Fruit fly (Drosophila melanogaster): ENCODE data around the gene CG2150.

- no peak for TF ChIP-seq CG5204 (GFP tag; optimal IDR thresholded peaks at IDR 0.05)
- no peak for TF ChIP-seq CG12768 (GFP tag; optimal IDR thresholded peaks at IDR 0.05)
- no peak for TF ChIP-seq tj (GFP tag; optimal IDR thresholded peaks at IDR 0.05)
- no peak for TF ChIP-seq CG7045 (GFP tag; optimal IDR thresholded peaks at IDR 0.05)
- TF ChIP-seq Hr96 (GFP tag; optimal IDR thresholded peaks at IDR 0.05), result no peak
- TF ChIP-seq Clk (GFP tag; optimal IDR thresholded peaks at IDR 0.05), result no peak
- TF ChIP-seq CG11617 (GFP tag; optimal IDR thresholded peaks at IDR 0.05), result no peak
- no peak for TF ChIP-seq kay (GFP tag; ENCODE audit: borderline replicate concordance)
- no peak for TF ChIP-seq Crg-1 (GFP tag; optimal IDR thresholded peaks at IDR 0.05)
- TF ChIP-seq Mnt (GFP tag; optimal IDR thresholded peaks at IDR 0.05), result no peak
- no peak for TF ChIP-seq CG33017 (tag; optimal IDR thresholded peaks at IDR 0.05)
- no peak for TF ChIP-seq CG7101 (tag; optimal IDR thresholded peaks at IDR 0.05)
- TF ChIP-seq cnc (optimal IDR thresholded peaks at IDR 0.05), result no peak
These were observed 38.3 kb downstream of the CG2150 start for dm6 chr3R:31726286-31726685.

Data from whole organism, adult.